Fruit fly (Drosophila melanogaster) whole organism, adult: ENCODE results near the gene CG15550.

Experiments
- CG11617 ChIP-seq: fragments of 200-800 bp; sonication (Bioruptor generic); optimal IDR thresholded peaks from 2 replicates; lab custom pipeline; 2017; ENCODE audit warnings: mild to moderate bottlenecking, missing biosample characterization, missing genetic modification reagents, missing genetic modification characterization
- CG12768 ChIP-seq: fragments of 200-800 bp; sonication (Bioruptor generic); optimal IDR thresholded peaks from 2 replicates; lab custom pipeline; 2017; ENCODE audit warnings: missing biosample characterization, missing genetic modification characterization, mild to moderate bottlenecking, moderate library complexity, missing genetic modification reagents
- CG1620 ChIP-seq: fragments of 200-800 bp; sonication (Bioruptor generic); optimal IDR thresholded peaks from 2 replicates; lab custom pipeline; 2016; ENCODE audit warnings: missing biosample characterization, missing genetic modification characterization
- CG33017 ChIP-seq: fragments of 200-800 bp; sonication (Bioruptor generic); optimal IDR thresholded peaks from 2 replicates; lab custom pipeline; 2018; ENCODE audit warnings: missing biosample characterization, mild to moderate bottlenecking, missing genetic modification characterization, moderate library complexity
- CG5204 ChIP-seq: fragments of 200-800 bp; sonication (Bioruptor generic); optimal IDR thresholded peaks from 2 replicates; lab custom pipeline; 2016; ENCODE audit warnings: missing biosample characterization, missing genetic modification characterization
- CG7045 ChIP-seq: fragments of 200-800 bp; sonication (Bioruptor generic); optimal IDR thresholded peaks from 2 replicates; lab custom pipeline; 2017; ENCODE audit warnings: missing biosample characterization, mild to moderate bottlenecking, missing genetic modification characterization
- CG7101 ChIP-seq: fragments of 200-800 bp; sonication (Bioruptor generic); optimal IDR thresholded peaks from 2 replicates; lab custom pipeline; 2018; ENCODE audit warnings: missing biosample characterization, mild to moderate bottlenecking, missing genetic modification characterization, moderate library complexity
- Clk ChIP-seq: fragments of 200-800 bp; sonication (Bioruptor generic); optimal IDR thresholded peaks from 2 replicates; lab custom pipeline; 2017; ENCODE audit warnings: missing biosample characterization, missing genetic modification characterization
- Crg-1 ChIP-seq: fragments of 200-800 bp; sonication (Bioruptor generic); optimal IDR thresholded peaks from 2 replicates; lab custom pipeline; 2016; ENCODE audit warnings: missing biosample characterization, missing genetic modification characterization
- Hr96 ChIP-seq: fragments of 200-800 bp; sonication (Bioruptor generic); optimal IDR thresholded peaks from 2 replicates; lab custom pipeline; 2016; ENCODE audit warnings: missing biosample characterization, missing genetic modification characterization
- Mnt ChIP-seq: fragments of 200-800 bp; sonication (Bioruptor generic); optimal IDR thresholded peaks from 2 replicates; lab custom pipeline; 2016; ENCODE audit warnings: missing biosample characterization, mild to moderate bottlenecking, missing genetic modification characterization
- bab1 ChIP-seq: fragments of 200-800 bp; sonication (Bioruptor generic); optimal IDR thresholded peaks from 3 replicates; lab custom pipeline; 2019; ENCODE audit warnings: missing biosample characterization, mild to moderate bottlenecking, missing genetic modification characterization, moderate library complexity
- cic ChIP-seq: fragments of 200-800 bp; sonication (Bioruptor generic); optimal IDR thresholded peaks from 2 replicates; lab custom pipeline; 2017; ENCODE audit warnings: missing biosample characterization, mild to moderate bottlenecking, missing genetic modification characterization, moderate library complexity
- cnc ChIP-seq, 2 experiments: fragments of >200 bp; optimal IDR thresholded peaks; 2 replicates each; lab custom pipeline; 2017
- kay ChIP-seq: fragments of 200-800 bp; sonication (Bioruptor generic); peaks from one replicate; lab custom pipeline; 2016; ENCODE audit warnings: missing biosample characterization, missing genetic modification characterization, borderline replicate concordance
- ovo ChIP-seq: fragments of 200-800 bp; sonication (Bioruptor generic); optimal IDR thresholded peaks from 2 replicates; lab custom pipeline; 2016; ENCODE audit warnings: missing biosample characterization, missing genetic modification characterization
- pad ChIP-seq: fragments of 200-800 bp; sonication (Bioruptor generic); optimal IDR thresholded peaks from 3 replicates; lab custom pipeline; 2017; ENCODE audit warnings: missing biosample characterization, missing genetic modification characterization, mild to moderate bottlenecking, moderate library complexity, missing genetic modification reagents
- tj ChIP-seq: fragments of 200-800 bp; sonication (Bioruptor generic); optimal IDR thresholded peaks from 3 replicates; lab custom pipeline; 2017; ENCODE audit warnings: missing biosample characterization, mild to moderate bottlenecking, missing genetic modification characterization, moderate library complexity
- toe ChIP-seq: fragments of 200-800 bp; sonication (Bioruptor generic); optimal IDR thresholded peaks from 2 replicates; lab custom pipeline; 2016; ENCODE audit warnings: missing biosample characterization, missing genetic modification characterization

The CG15550 gene

dm6 chr3R:30922414-30922813 is 14.5 kb downstream of the CG15550 start:
- TF ChIP-seq Clk: no peak
- no peak for TF ChIP-seq ovo (GFP tag; lab: Kevin White, UChicago)
- TF ChIP-seq CG11617 (GFP tag; lab: Kevin White, UChicago): no peak
- no peak for TF ChIP-seq CG7045 (GFP tag; lab: Kevin White, UChicago)
- TF ChIP-seq kay (GFP tag; lab: Kevin White, UChicago): no peak
- no peak for TF ChIP-seq bab1 (GFP tag; lab: Kevin White, UChicago)
- TF ChIP-seq CG1620 (GFP tag; lab: Kevin White, UChicago): no peak
- no peak for TF ChIP-seq CG5204
- TF ChIP-seq cnc (optimal IDR thresholded peaks at IDR 0.05; lab: Kevin White, UChicago): no peak

- TF ChIP-seq CG5204 (no peak), kay (GFP tag; lab: Kevin White, UChicago) (no peak), Crg-1 (GFP tag; lab: Kevin White, UChicago) (no peak), CG7045 (GFP tag; lab: Kevin White, UChicago) (no peak)
Measured at dm6 chr3R:30918872-30919271, 18.0 kb downstream of the CG15550 start.

dm6 chr3R:30916024-30916423 is 20.9 kb downstream of the CG15550 start:
- TF ChIP-seq pad (GFP tag; lab: Kevin White, UChicago) (no peak), toe (no peak), CG33017 (tag; lab: Kevin White, UChicago) (no peak), Hr96 (GFP tag; lab: Kevin White, UChicago) (no peak), CG1620 (GFP tag; lab: Kevin White, UChicago) (no peak), ovo (GFP tag; lab: Kevin White, UChicago) (no peak), CG12768 (GFP tag; lab: Kevin White, UChicago) (no peak), CG7045 (GFP tag; lab: Kevin White, UChicago) (no peak), Mnt (no peak)

dm6 chr3R:30915235-30915634 is 21.7 kb downstream of the CG15550 start:
- TF ChIP-seq CG11617 (GFP tag; lab: Kevin White, UChicago) (peak; percentile 28), Clk (peak; percentile 28), pad (GFP tag; lab: Kevin White, UChicago) (peak; percentile 14), tj (GFP tag; lab: Kevin White, UChicago) (peak; percentile 13), Hr96 (GFP tag; lab: Kevin White, UChicago) (peak; percentile 5), CG1620 (GFP tag; lab: Kevin White, UChicago) (no peak)

dm6 chr3R:30913704-30914103 is 23.2 kb downstream of the CG15550 start:
- no peak for TF ChIP-seq toe
- TF ChIP-seq CG12768 (GFP tag; lab: Kevin White, UChicago): peak; percentile 37
- TF ChIP-seq Hr96 (GFP tag; lab: Kevin White, UChicago): no peak
- no peak for TF ChIP-seq kay (GFP tag; lab: Kevin White, UChicago)
- TF ChIP-seq ovo (GFP tag; lab: Kevin White, UChicago): no peak
- no peak for TF ChIP-seq CG1620 (GFP tag; lab: Kevin White, UChicago)
- TF ChIP-seq CG7045 (GFP tag; lab: Kevin White, UChicago): peak; percentile 62
- TF ChIP-seq cic (GFP tag; lab: Kevin White, UChicago): peak; percentile 54
- TF ChIP-seq bab1 (GFP tag; lab: Kevin White, UChicago): no peak
- peak; percentile 29 for TF ChIP-seq CG33017 (tag; lab: Kevin White, UChicago)
- TF ChIP-seq CG11617 (GFP tag; lab: Kevin White, UChicago): peak; percentile 39
- TF ChIP-seq CG7101 (tag; lab: Kevin White, UChicago): peak; percentile 38
- TF ChIP-seq cnc (optimal IDR thresholded peaks at IDR 0.05; lab: Kevin White, UChicago): no peak
- no peak for TF ChIP-seq tj (GFP tag; lab: Kevin White, UChicago)

- TF ChIP-seq Mnt (peak; percentile 29), toe (peak; percentile 1), cnc (optimal IDR thresholded peaks at IDR 0.05; lab: Kevin White, UChicago) (no peak), CG7101 (tag; lab: Kevin White, UChicago) (no peak), pad (GFP tag; lab: Kevin White, UChicago) (peak; percentile 65), tj (GFP tag; lab: Kevin White, UChicago) (no peak), Clk (no peak)
Measured at dm6 chr3R:30912402-30912801, 24.5 kb downstream of the CG15550 start, which contains the start of gene Ptx1. Ptx1 (plus strand) TSS chr3R:30912754.

dm6 chr3R:30909840-30910239 is 27.1 kb downstream of the CG15550 start:
- no peak for TF ChIP-seq CG12768 (GFP tag; lab: Kevin White, UChicago)
- TF ChIP-seq CG33017 (tag; lab: Kevin White, UChicago): no peak
- TF ChIP-seq tj (GFP tag; lab: Kevin White, UChicago): no peak
- TF ChIP-seq Crg-1 (GFP tag; lab: Kevin White, UChicago): no peak
- no peak for TF ChIP-seq bab1 (GFP tag; lab: Kevin White, UChicago)
- no peak for TF ChIP-seq toe
- no peak for TF ChIP-seq ovo (GFP tag; lab: Kevin White, UChicago)
- no peak for TF ChIP-seq CG7101 (tag; lab: Kevin White, UChicago)

dm6 chr3R:30909032-30909431 is 27.9 kb downstream of the CG15550 start:
- TF ChIP-seq cic (GFP tag; lab: Kevin White, UChicago): no peak
- TF ChIP-seq bab1 (GFP tag; lab: Kevin White, UChicago): no peak
- TF ChIP-seq pad (GFP tag; lab: Kevin White, UChicago): peak; percentile 70
